Fruit fly (Drosophila melanogaster) whole organism, embryonic: ENCODE measurements around the gene Atat.

Experiments
- Aef1 ChIP-seq: fragments of 200-800 bp; sonication (Bioruptor generic); IDR thresholded peaks from 3 replicates; pipeline ENCODE4 v1.3.6; 2022; ENCODE audit warnings: missing biosample characterization, missing genetic modification characterization
- CG11093 ChIP-seq: fragments of 200-800 bp; sonication (Bioruptor generic); IDR thresholded peaks from 3 replicates; pipeline ENCODE4 v1.3.6; 2022; ENCODE audit warnings: missing biosample characterization, missing genetic modification characterization
- CG14965 ChIP-seq: fragments of 200-800 bp; sonication (Bioruptor generic); optimal IDR thresholded peaks from 2 replicates; lab custom pipeline; 2016; ENCODE audit warnings: missing biosample characterization, missing genetic modification characterization, borderline replicate concordance
- CG1529 ChIP-seq: fragments of 200-800 bp; sonication (Bioruptor generic); optimal IDR thresholded peaks from 3 replicates; lab custom pipeline; 2018; ENCODE audit warnings: missing biosample characterization, missing genetic modification characterization
- CG1603 ChIP-seq: fragments of 200-800 bp; sonication (Bioruptor generic); optimal IDR thresholded peaks from 2 replicates; lab custom pipeline; 2019; ENCODE audit warnings: missing biosample characterization, mild to moderate bottlenecking, missing genetic modification characterization, moderate library complexity
- CG17186 ChIP-seq: fragments of 200-800 bp; sonication (Bioruptor generic); optimal IDR thresholded peaks from 3 replicates; lab custom pipeline; 2017; ENCODE audit warnings: missing biosample characterization, missing genetic modification reagents, missing genetic modification characterization
- CG17568 ChIP-seq: fragments of 200-800 bp; sonication (Bioruptor generic); optimal IDR thresholded peaks from 2 replicates; lab custom pipeline; 2018; ENCODE audit warnings: missing biosample characterization, mild to moderate bottlenecking, missing genetic modification characterization, moderate library complexity
- CG18262 ChIP-seq: fragments of 200-800 bp; optimal IDR thresholded peaks from 3 replicates; lab custom pipeline; 2019; ENCODE audit warnings: missing biosample characterization, mild to moderate bottlenecking, missing genetic modification characterization, moderate library complexity
- CG18476 ChIP-seq: fragments of 200-800 bp; sonication (Bioruptor generic); optimal IDR thresholded peaks from 2 replicates; lab custom pipeline; 2016; ENCODE audit warnings: missing biosample characterization, mild to moderate bottlenecking, missing genetic modification characterization
- CG18599 ChIP-seq: fragments of 200-800 bp; sonication (Bioruptor generic); optimal IDR thresholded peaks from 3 replicates; lab custom pipeline; 2017; ENCODE audit warnings: missing biosample characterization, missing genetic modification characterization, mild to moderate bottlenecking, moderate library complexity, missing genetic modification reagents
- CG2199 ChIP-seq: fragments of 200-800 bp; sonication (Bioruptor generic); IDR thresholded peaks from 3 replicates; pipeline ENCODE4 v1.3.6; 2022; ENCODE audit warnings: missing biosample characterization, missing genetic modification characterization
- CG2678 ChIP-seq: fragments of 200-800 bp; sonication (Bioruptor generic); optimal IDR thresholded peaks from 3 replicates; lab custom pipeline; 2019; ENCODE audit warnings: missing biosample characterization, mild to moderate bottlenecking, missing genetic modification characterization, moderate library complexity
- CG2712 ChIP-seq: fragments of 200-800 bp; optimal IDR thresholded peaks from 3 replicates; lab custom pipeline; 2019; ENCODE audit warnings: missing biosample characterization, mild to moderate bottlenecking, missing genetic modification characterization, moderate library complexity
- CG31388 ChIP-seq: fragments of 200-800 bp; sonication (Bioruptor generic); optimal IDR thresholded peaks from 2 replicates; lab custom pipeline; 2016; ENCODE audit warnings: missing biosample characterization, missing genetic modification characterization
- CG4730 ChIP-seq: fragments of 200-800 bp; sonication (Bioruptor generic); IDR thresholded peaks from 2 replicates; pipeline ENCODE4 v1.3.6; 2022; ENCODE audit warnings: missing biosample characterization, missing genetic modification characterization
- CG4854 ChIP-seq: fragments of 200-800 bp; sonication (Bioruptor generic); optimal IDR thresholded peaks from 2 replicates; lab custom pipeline; 2016; ENCODE audit warnings: missing biosample characterization, missing genetic modification characterization, inconsistent platforms
- CG6813 ChIP-seq: fragments of 200-800 bp; sonication (Bioruptor generic); optimal IDR thresholded peaks from 2 replicates; lab custom pipeline; 2017; ENCODE audit warnings: missing biosample characterization, missing genetic modification characterization, mild to moderate bottlenecking, moderate library complexity, missing genetic modification reagents
- CG7271 ChIP-seq: fragments of 200-800 bp; sonication (Bioruptor generic); optimal IDR thresholded peaks from 2 replicates; lab custom pipeline; 2018; ENCODE audit warnings: missing biosample characterization, mild to moderate bottlenecking, missing genetic modification characterization, moderate library complexity
- CG7928 ChIP-seq: fragments of 200-800 bp; sonication (Bioruptor generic); optimal IDR thresholded peaks from 2 replicates; lab custom pipeline; 2017; ENCODE audit warnings: missing biosample characterization, mild to moderate bottlenecking, missing genetic modification characterization
- CG8281 ChIP-seq: fragments of 200-800 bp; sonication (Bioruptor generic); optimal IDR thresholded peaks from 2 replicates; lab custom pipeline; 2018; ENCODE audit warnings: missing biosample characterization, mild to moderate bottlenecking, missing genetic modification characterization, moderate library complexity
- CG8359 ChIP-seq: fragments of 200-800 bp; sonication (Bioruptor generic); optimal IDR thresholded peaks from 2 replicates; lab custom pipeline; 2017; ENCODE audit warnings: missing biosample characterization, mild to moderate bottlenecking, missing genetic modification characterization, borderline replicate concordance
- D19B ChIP-seq: fragments of 200-800 bp; sonication (Bioruptor generic); optimal IDR thresholded peaks from 2 replicates; lab custom pipeline; 2017; ENCODE audit warnings: missing biosample characterization, mild to moderate bottlenecking, missing genetic modification characterization
- Dek ChIP-seq: fragments of 200-800 bp; sonication (Bioruptor generic); optimal IDR thresholded peaks from 3 replicates; lab custom pipeline; 2019; ENCODE audit warnings: missing biosample characterization, mild to moderate bottlenecking, missing genetic modification characterization, moderate library complexity
- Dp ChIP-seq: fragments of 200-800 bp; sonication (Bioruptor generic); optimal IDR thresholded peaks from 2 replicates; lab custom pipeline; 2018; ENCODE audit warnings: missing biosample characterization, mild to moderate bottlenecking, missing genetic modification characterization, moderate library complexity
- Hsf ChIP-seq: fragments of 200-800 bp; sonication (Bioruptor generic); optimal IDR thresholded peaks from 3 replicates; lab custom pipeline; 2016; ENCODE audit warnings: missing biosample characterization, missing genetic modification characterization
- Kr ChIP-seq: fragments of 200-800 bp; sonication (Bioruptor generic); optimal IDR thresholded peaks from 2 replicates; lab custom pipeline; 2017; ENCODE audit warnings: missing biosample characterization, mild to moderate bottlenecking, missing genetic modification characterization
- NK7.1 ChIP-seq: fragments of 200-800 bp; sonication (Bioruptor generic); optimal IDR thresholded peaks from 3 replicates; lab custom pipeline; 2016; ENCODE audit warnings: missing biosample characterization, missing genetic modification characterization
- Opbp ChIP-seq: fragments of 200-800 bp; sonication (Bioruptor generic); IDR thresholded peaks from 3 replicates; pipeline ENCODE4 v1.3.6; 2022; ENCODE audit warnings: missing biosample characterization, missing genetic modification characterization; ENCODE audit not compliant: partially characterized antibody
- amos ChIP-seq: fragments of 200-800 bp; sonication (Bioruptor generic); IDR thresholded peaks from 2 replicates; pipeline ENCODE4 v1.3.6; 2022; ENCODE audit warnings: missing biosample characterization, missing genetic modification characterization; ENCODE audit not compliant: partially characterized antibody
- ara ChIP-seq: fragments of 200-800 bp; sonication (Bioruptor generic); IDR thresholded peaks from 2 replicates; pipeline ENCODE4 v1.3.6; 2022; ENCODE audit warnings: missing biosample characterization, missing genetic modification characterization
- ash1 ChIP-seq: fragments of 200-800 bp; sonication (Bioruptor generic); optimal IDR thresholded peaks from 2 replicates; lab custom pipeline; 2018; ENCODE audit warnings: missing biosample characterization, mild to moderate bottlenecking, missing genetic modification characterization
- bab2 ChIP-seq: fragments of 200-800 bp; sonication (Bioruptor generic); optimal IDR thresholded peaks from 2 replicates; lab custom pipeline; 2016; ENCODE audit warnings: missing biosample characterization, missing genetic modification characterization
- bcd ChIP-seq: fragments of 200-800 bp; sonication (Bioruptor generic); optimal IDR thresholded peaks from 2 replicates; lab custom pipeline; 2017; ENCODE audit warnings: missing biosample characterization, mild to moderate bottlenecking, missing genetic modification characterization
- danr ChIP-seq: fragments of 200-800 bp; sonication (Bioruptor generic); IDR thresholded peaks from 2 replicates; pipeline ENCODE4 v1.3.6; 2022; ENCODE audit warnings: missing biosample characterization, missing genetic modification characterization
- dati ChIP-seq: fragments of 200-800 bp; sonication (Bioruptor generic); IDR thresholded peaks from 2 replicates; pipeline ENCODE4 v1.3.6; 2022; ENCODE audit warnings: missing biosample characterization, missing genetic modification characterization
- dm ChIP-seq: fragments of 200-800 bp; sonication (Bioruptor generic); optimal IDR thresholded peaks from 3 replicates; lab custom pipeline; 2016; ENCODE audit warnings: missing biosample characterization, missing genetic modification characterization
- dysf ChIP-seq: fragments of 200-800 bp; sonication (Bioruptor generic); IDR thresholded peaks from 3 replicates; pipeline ENCODE4 v1.3.6; 2022; ENCODE audit warnings: missing biosample characterization, missing genetic modification characterization
- lola ChIP-seq, 3 experiments: fragments of >200 bp in 2 of 3; fragments of 200-800 bp in 1 of 3; sonication (Bioruptor generic) in 1 of 3; optimal IDR thresholded peaks; 2 replicates each; lab custom pipeline; 2017 to 2019; ENCODE audit warnings: missing biosample characterization in 3 of 3, missing genetic modification characterization in 3 of 3, mild to moderate bottlenecking in 1 of 3, moderate library complexity in 1 of 3
- maf-S ChIP-seq: fragments of 200-800 bp; sonication (Bioruptor generic); optimal IDR thresholded peaks from 2 replicates; lab custom pipeline; 2016; ENCODE audit warnings: missing biosample characterization, missing genetic modification characterization
- mld ChIP-seq: fragments of 200-800 bp; sonication (Bioruptor generic); IDR thresholded peaks from 3 replicates; pipeline ENCODE4 v1.3.6; 2022; ENCODE audit warnings: missing biosample characterization, missing genetic modification characterization; ENCODE audit not compliant: partially characterized antibody
- nerfin-1 ChIP-seq: fragments of 200-800 bp; sonication (Bioruptor generic); optimal IDR thresholded peaks from 3 replicates; lab custom pipeline; 2019; ENCODE audit warnings: missing biosample characterization, mild to moderate bottlenecking, missing genetic modification characterization, moderate library complexity
- nom ChIP-seq: fragments of 200-800 bp; sonication (Bioruptor generic); optimal IDR thresholded peaks from 2 replicates; lab custom pipeline; 2017; ENCODE audit warnings: missing biosample characterization, missing genetic modification characterization, mild to moderate bottlenecking, moderate library complexity, missing genetic modification reagents
- salm ChIP-seq: fragments of 200-800 bp; sonication (Bioruptor generic); optimal IDR thresholded peaks from 2 replicates; lab custom pipeline; 2018; ENCODE audit warnings: missing biosample characterization, mild to moderate bottlenecking, missing genetic modification characterization
- sna ChIP-seq: fragments of 200-800 bp; sonication (Bioruptor generic); IDR thresholded peaks from 2 replicates; pipeline ENCODE4 v1.3.6; 2022; ENCODE audit warnings: missing biosample characterization, missing genetic modification characterization; ENCODE audit not compliant: partially characterized antibody
- trh ChIP-seq: fragments of 200-800 bp; sonication (Bioruptor generic); optimal IDR thresholded peaks from 2 replicates; lab custom pipeline; 2016; ENCODE audit warnings: missing biosample characterization, missing genetic modification characterization
- wor ChIP-seq: fragments of 200-800 bp; sonication (Bioruptor generic); IDR thresholded peaks from 2 replicates; pipeline ENCODE4 v1.3.6; 2022; ENCODE audit warnings: missing biosample characterization, missing genetic modification characterization
- zen ChIP-seq: fragments of 200-800 bp; sonication (Bioruptor generic); optimal IDR thresholded peaks from 3 replicates; lab custom pipeline; 2018; ENCODE audit warnings: missing biosample characterization, mild to moderate bottlenecking, missing genetic modification characterization, moderate library complexity

Gene Atat

DNA sequence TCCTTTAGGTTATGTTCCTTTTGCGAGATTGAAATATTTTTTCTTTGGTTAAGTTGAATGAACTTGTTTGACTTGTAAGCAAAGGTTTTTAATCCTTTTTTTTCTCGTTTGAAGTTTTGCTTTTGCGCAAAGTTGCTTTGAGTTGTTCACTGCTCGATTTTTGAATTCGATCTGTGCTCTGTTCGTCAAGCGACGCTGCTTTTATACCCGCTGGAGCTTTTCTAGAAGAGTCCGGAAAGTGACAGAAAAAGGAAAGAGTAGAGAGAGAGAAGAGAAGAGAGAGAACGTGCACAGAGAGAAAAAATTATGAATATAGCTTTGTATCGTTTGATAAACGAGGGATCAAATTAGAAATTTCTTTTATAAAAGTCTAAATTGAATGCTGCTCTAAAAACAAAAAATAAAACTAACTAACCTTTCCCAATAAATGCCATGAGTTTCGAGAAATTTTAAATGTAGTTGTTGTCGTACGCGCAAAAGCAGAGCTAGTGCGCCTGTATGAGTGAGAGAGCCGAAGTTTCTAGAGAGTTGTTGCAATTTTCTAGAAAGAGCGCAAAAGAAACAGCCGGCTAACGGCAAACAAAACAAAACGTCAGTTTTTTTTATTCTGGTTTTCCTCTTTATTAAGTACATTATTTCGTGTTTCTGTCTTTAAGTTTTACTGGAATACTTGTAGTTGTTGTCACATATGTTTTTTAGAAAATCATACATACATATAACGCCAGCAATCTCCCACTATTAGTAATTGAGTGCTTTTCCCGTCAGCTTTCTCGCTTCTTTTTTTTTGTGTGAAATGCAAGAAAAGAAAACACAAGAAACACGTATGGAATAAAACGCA lies 49.1 kb downstream of the Atat start, which contains the start of gene Hsp26 (continued):
- peak; percentile 64; the same call in 2 of the 3 replicates for TF ChIP-seq CG11093 (GFP tag; lab: Robert Waterston, UW)
- TF ChIP-seq CG18262, result peak; percentile 86
- TF ChIP-seq zen (tag; lab: Kevin White, UChicago), result peak; percentile 24
- peak; percentile 84 for TF ChIP-seq CG18599 (GFP tag; lab: Kevin White, UChicago)
- TF ChIP-seq CG7928, result peak; percentile 16
- TF ChIP-seq maf-S (GFP tag; lab: Kevin White, UChicago), result peak; percentile 77
- TF ChIP-seq nom (GFP tag; lab: Kevin White, UChicago), result peak; percentile 79
- TF ChIP-seq Dp (GFP tag; lab: Kevin White, UChicago), result no peak
- TF ChIP-seq ash1, result no peak
- TF ChIP-seq CG1529 (GFP tag; lab: Kevin White, UChicago), result peak; percentile 81
- no peak for TF ChIP-seq CG7271 (tag; lab: Kevin White, UChicago)
- peak; percentile 77 for TF ChIP-seq Aef1 (GFP tag; lab: Robert Waterston, UW)
- no peak for TF ChIP-seq CG17186 (GFP tag; lab: Kevin White, UChicago)
- TF ChIP-seq Opbp (GFP tag; lab: Robert Waterston, UW), result no peak
- peak; percentile 84 for TF ChIP-seq bcd (GFP tag; lab: Kevin White, UChicago)
- TF ChIP-seq dati (GFP tag; lab: Robert Waterston, UW), result 0 out of 2 replicates have a peak, but pooled peaks have one; percentile 19
- TF ChIP-seq CG2678 (tag; lab: Kevin White, UChicago), result peak; percentile 86
- no peak for TF ChIP-seq Kr (GFP tag; lab: Kevin White, UChicago)
- peak; percentile 48 for TF ChIP-seq trh (GFP tag; lab: Kevin White, UChicago)
- peak; percentile 77 for TF ChIP-seq ara (GFP tag; lab: Robert Waterston, UW)
- peak; percentile 85 for TF ChIP-seq salm (tag; lab: Kevin White, UChicago)
- TF ChIP-seq dm, result peak; percentile 64
- TF ChIP-seq CG6813 (GFP tag; lab: Kevin White, UChicago), result peak; percentile 78
- TF ChIP-seq bab2 (GFP tag; lab: Kevin White, UChicago), result peak; percentile 83
- peak; percentile 54 for TF ChIP-seq D19B
- peak; percentile 70 for TF ChIP-seq NK7.1 (GFP tag; lab: Kevin White, UChicago)
- TF ChIP-seq CG14965 (GFP tag; lab: Kevin White, UChicago), result no peak
- TF ChIP-seq Hsf (GFP tag; lab: Kevin White, UChicago), result peak; percentile 87
- peak; percentile 70 for TF ChIP-seq Dek (tag; lab: Kevin White, UChicago)
- TF ChIP-seq CG2712 (tag; lab: Kevin White, UChicago), result peak; percentile 89
- TF ChIP-seq CG8281, result peak; percentile 60
- peak; percentile 70 for TF ChIP-seq nerfin-1
- peak; percentile 84 for TF ChIP-seq CG17568 (GFP tag; lab: Kevin White, UChicago)
- TF ChIP-seq CG2199 (GFP tag; lab: Robert Waterston, UW), result 0 out of 3 replicates have a peak, but pooled peaks have one; percentile 32
- no peak for TF ChIP-seq mld (GFP tag; lab: Robert Waterston, UW)
- TF ChIP-seq danr, result peak; percentile 21; the same call in 1 of the 2 replicates
- TF ChIP-seq CG31388 (GFP tag; lab: Kevin White, UChicago), result peak; percentile 21
- peak; percentile 34 for TF ChIP-seq CG8359 (GFP tag; lab: Kevin White, UChicago)
- peak; percentile 87 for TF ChIP-seq dysf
- TF ChIP-seq amos (GFP tag; lab: Robert Waterston, UW), result no peak
- TF ChIP-seq CG4854 (GFP tag; lab: Kevin White, UChicago), result peak; percentile 58
- TF ChIP-seq CG1603 (tag; lab: Kevin White, UChicago), result peak; percentile 61
- peak in 1 of 3 experiments; percentile 76 for TF ChIP-seq lola (GFP tag; optimal IDR thresholded peaks at IDR 0.05; lab: Kevin White, UChicago)
- no peak for TF ChIP-seq sna
- TF ChIP-seq wor (GFP tag; lab: Robert Waterston, UW), result peak; percentile 52; the same call in 1 of the 2 replicates
- TF ChIP-seq CG4730 (GFP tag; lab: Robert Waterston, UW), result peak; percentile 65
- TF ChIP-seq CG18476 (GFP tag; lab: Kevin White, UChicago), result peak; percentile 74
